Fruit fly (Drosophila melanogaster): ENCODE measurements around the gene CG42654.

The CG42654 gene

DNA sequence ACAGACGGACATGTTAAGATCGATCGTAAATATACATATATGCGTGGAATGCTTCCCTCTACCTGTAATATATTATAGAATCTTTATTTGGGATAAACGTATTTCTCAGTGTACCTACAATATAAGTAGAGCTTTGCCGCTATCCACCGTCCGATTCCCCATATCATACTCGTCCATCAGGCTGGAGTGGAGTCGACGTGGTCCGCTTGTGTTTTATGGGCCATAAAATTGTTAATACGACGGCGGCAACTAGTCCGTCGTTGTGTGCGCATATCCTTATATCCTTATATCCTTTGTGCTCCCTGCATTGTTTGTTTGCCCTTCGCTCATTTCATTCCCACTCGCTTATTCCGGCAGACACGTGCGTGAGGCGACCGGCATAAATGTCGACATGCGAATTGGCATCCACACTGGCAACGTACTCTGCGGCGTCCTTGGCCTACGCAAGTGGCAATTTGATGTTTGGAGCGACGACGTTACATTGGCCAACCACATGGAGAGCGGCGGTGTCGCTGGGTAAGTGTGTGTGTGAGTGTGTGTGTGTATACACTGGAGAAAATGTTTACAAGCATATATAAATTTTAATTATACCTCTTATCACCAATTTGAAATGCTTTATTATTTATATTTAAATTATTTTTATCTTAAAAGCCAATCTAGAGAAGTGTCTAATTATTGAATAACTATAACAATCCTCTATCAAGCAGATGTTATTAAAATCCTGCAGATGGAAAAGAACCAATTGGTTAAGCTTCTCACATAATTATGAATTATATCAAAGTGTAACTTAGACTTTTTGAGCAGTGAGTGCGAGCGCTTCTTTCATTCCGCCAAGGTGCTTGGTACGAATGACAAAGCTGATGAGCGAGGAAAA lies 14.6 kb upstream of the CG42654 start (continued):
- TF ChIP-seq Optix (GFP tag; IDR thresholded peaks at IDR 0.05), result 0 out of 3 replicates have a peak, but pooled peaks have one; percentile 9
- no peak for TF ChIP-seq CG15073 (GFP tag; optimal IDR thresholded peaks at IDR 0.05)
- TF ChIP-seq pnt (GFP tag; optimal IDR thresholded peaks at IDR 0.05), result no peak
- TF ChIP-seq Aef1 (GFP tag; IDR thresholded peaks at IDR 0.05), result no peak
- TF ChIP-seq Poxn (GFP tag; IDR thresholded peaks at IDR 0.05), result no peak
- TF ChIP-seq hb (GFP tag; IDR thresholded peaks at IDR 0.05; ENCODE audit: partially characterized antibody), result no peak
- TF ChIP-seq Gug (GFP tag; IDR thresholded peaks at IDR 0.05), result no peak
- no peak for TF ChIP-seq CG33213 (GFP tag; optimal IDR thresholded peaks at IDR 0.05)
- TF ChIP-seq Ets65A (GFP tag), result peak; percentile 88
- TF ChIP-seq CG17612 (GFP tag; IDR thresholded peaks at IDR 0.05), result no peak
- no peak for TF ChIP-seq zfh2 (GFP tag; optimal IDR thresholded peaks at IDR 0.05)
- no peak for TF ChIP-seq ab (GFP tag; optimal IDR thresholded peaks at IDR 0.05)
- no peak for TF ChIP-seq ind (GFP tag; optimal IDR thresholded peaks at IDR 0.05)
- no peak for TF ChIP-seq fd3F (GFP tag; optimal IDR thresholded peaks at IDR 0.05)
- peak; percentile 54 for TF ChIP-seq CG11504 (tag; optimal IDR thresholded peaks at IDR 0.05)
- no peak for TF ChIP-seq amos (GFP tag; IDR thresholded peaks at IDR 0.05; ENCODE audit: partially characterized antibody)
- peak; percentile 28 for TF ChIP-seq Oli (tag; optimal IDR thresholded peaks at IDR 0.05)
- no peak for TF ChIP-seq crc (GFP tag; optimal IDR thresholded peaks at IDR 0.05)
- no peak for TF ChIP-seq jigr1 (GFP tag; IDR thresholded peaks at IDR 0.05)
- no peak for TF ChIP-seq Fer2 (tag; optimal IDR thresholded peaks at IDR 0.05)
- no peak for TF ChIP-seq CG9876 (GFP tag; optimal IDR thresholded peaks at IDR 0.05)
- TF ChIP-seq Hmr (GFP tag; optimal IDR thresholded peaks at IDR 0.05), result peak; percentile 61
- TF ChIP-seq Gsc (GFP tag; IDR thresholded peaks at IDR 0.05), result no peak
- TF ChIP-seq fd96Cb (tag; optimal IDR thresholded peaks at IDR 0.05), result peak; percentile 2
- TF ChIP-seq HLHmδ (GFP tag; optimal IDR thresholded peaks at IDR 0.05), result no peak
- peak; percentile 21 for TF ChIP-seq nmo (GFP tag; optimal IDR thresholded peaks at IDR 0.05)
- TF ChIP-seq Hmx (GFP tag; optimal IDR thresholded peaks at IDR 0.05), result no peak
- peak; percentile 42 for TF ChIP-seq Meics (GFP tag; optimal IDR thresholded peaks at IDR 0.05)
- TF ChIP-seq Dfd (GFP tag; optimal IDR thresholded peaks at IDR 0.05), result no peak
- no peak for TF ChIP-seq ap (GFP tag; IDR thresholded peaks at IDR 0.05)
- TF ChIP-seq CG2120 (GFP tag; optimal IDR thresholded peaks at IDR 0.05), result peak; percentile 16
- TF ChIP-seq CG1024 (GFP tag; IDR thresholded peaks at IDR 0.05), result no peak
- no peak for TF ChIP-seq CG6254 (GFP tag; optimal IDR thresholded peaks at IDR 0.05)
- TF ChIP-seq CG9727 (GFP tag; optimal IDR thresholded peaks at IDR 0.05), result peak; percentile 19
- TF ChIP-seq Hey (tag; optimal IDR thresholded peaks at IDR 0.05), result peak; percentile 80
- no peak for TF ChIP-seq al (GFP tag; IDR thresholded peaks at IDR 0.05)
- no peak for TF ChIP-seq sim (GFP tag; IDR thresholded peaks at IDR 0.05)
- peak; percentile 31 for TF ChIP-seq CG13424 (tag; optimal IDR thresholded peaks at IDR 0.05)
- TF ChIP-seq sens (GFP tag), result peak; percentile 52
- TF ChIP-seq klu (GFP tag; IDR thresholded peaks at IDR 0.05), result no peak
- TF ChIP-seq zen2 (GFP tag; IDR thresholded peaks at IDR 0.05; ENCODE audit: partially characterized antibody), result no peak
- TF ChIP-seq Sox100B (GFP tag; optimal IDR thresholded peaks at IDR 0.05), result no peak
- peak; percentile 31 for TF ChIP-seq CG3281 (GFP tag; optimal IDR thresholded peaks at IDR 0.05)
- no peak for TF ChIP-seq CG9817 (tag; optimal IDR thresholded peaks at IDR 0.05)
- TF ChIP-seq jing (GFP tag; optimal IDR thresholded peaks at IDR 0.05), result no peak
- no peak for TF ChIP-seq croc (GFP tag; conservative IDR thresholded peaks at IDR 0.05)
- TF ChIP-seq CG31441 (GFP tag; IDR thresholded peaks at IDR 0.05), result no peak; the same call in 1 of the 2 replicates
- peak; percentile 28 for TF ChIP-seq CoRest (tag; optimal IDR thresholded peaks at IDR 0.05)
- no peak for TF ChIP-seq NK7.1 (GFP tag; optimal IDR thresholded peaks at IDR 0.05)
- TF ChIP-seq lab (GFP tag; optimal IDR thresholded peaks at IDR 0.05), result peak; percentile 46

Data from whole organism, embryonic.